Fruit fly (Drosophila melanogaster) whole organism, wandering third instar larva: ENCODE data around the gene Atg14.

Experiments
- Abd-B ChIP-seq: fragments of >200 bp; optimal IDR thresholded peaks from 2 replicates; lab custom pipeline; 2017; ENCODE audit warnings: missing biosample characterization, missing genetic modification characterization
- Dfd ChIP-seq: fragments of >200 bp; optimal IDR thresholded peaks from 2 replicates; lab custom pipeline; 2017; ENCODE audit warnings: missing biosample characterization, missing genetic modification characterization
- HLH106 ChIP-seq: fragments of 200-800 bp; optimal IDR thresholded peaks from 3 replicates; lab custom pipeline; 2019; ENCODE audit warnings: missing biosample characterization, mild to moderate bottlenecking, missing genetic modification characterization, moderate library complexity
- Hr78 ChIP-seq: fragments of >200 bp; optimal IDR thresholded peaks from 2 replicates; lab custom pipeline; 2017; ENCODE audit warnings: missing biosample characterization, missing genetic modification characterization
- dmrt93B ChIP-seq: fragments of 200-800 bp; sonication (Bioruptor generic); optimal IDR thresholded peaks from 2 replicates; lab custom pipeline; 2018; ENCODE audit warnings: missing biosample characterization, mild to moderate bottlenecking, missing genetic modification characterization
- fru ChIP-seq: fragments of 200-800 bp; sonication (Bioruptor generic); optimal IDR thresholded peaks from 3 replicates; lab custom pipeline; 2016; ENCODE audit warnings: missing biosample characterization, mild to moderate bottlenecking, missing genetic modification characterization

- no peak for TF ChIP-seq Hr78 (GFP tag; lab: Kevin White, UChicago)
- TF ChIP-seq Abd-B (GFP tag; lab: Kevin White, UChicago): no peak
- peak; percentile 1 for TF ChIP-seq HLH106 (tag; lab: Kevin White, UChicago)
- no peak for TF ChIP-seq fru (GFP tag; lab: Kevin White, UChicago)
- TF ChIP-seq Dfd (GFP tag; lab: Kevin White, UChicago): no peak
- TF ChIP-seq dmrt93B (GFP tag; lab: Kevin White, UChicago): no peak
Measured at dm6 chr3R:29148072-29148471, 31.9 kb downstream of the Atg14 start, which contains the start of the genes CG11882 and Pglym78.
